Fruit fly (Drosophila melanogaster) whole organism, embryonic: Measurements from ENCODE around the gene CG31743.

Source experiments
- Bgb ChIP-seq: fragments of 200-800 bp; sonication (Bioruptor generic); IDR thresholded peaks from 2 replicates; pipeline ENCODE4 v1.3.6; 2022; ENCODE audit warnings: missing biosample characterization, missing genetic modification characterization; ENCODE audit not compliant: partially characterized antibody
- CG10147 ChIP-seq: fragments of 200-800 bp; sonication (Bioruptor generic); optimal IDR thresholded peaks from 2 replicates; lab custom pipeline; 2019; ENCODE audit warnings: missing biosample characterization, mild to moderate bottlenecking, missing genetic modification characterization, moderate library complexity
- CG10565 ChIP-seq: fragments of 200-800 bp; sonication (Bioruptor generic); optimal IDR thresholded peaks from 3 replicates; lab custom pipeline; 2016; ENCODE audit warnings: missing biosample characterization, mild to moderate bottlenecking, missing genetic modification characterization
- CG11560 ChIP-seq: fragments of 200-800 bp; sonication (Bioruptor generic); IDR thresholded peaks from 3 replicates; pipeline ENCODE4 v1.3.6; 2022; ENCODE audit warnings: missing biosample characterization, missing genetic modification characterization
- CG12391 ChIP-seq: fragments of 200-800 bp; sonication (Bioruptor generic); optimal IDR thresholded peaks from 3 replicates; lab custom pipeline; 2018; ENCODE audit warnings: missing biosample characterization, mild to moderate bottlenecking, missing genetic modification characterization, moderate library complexity
- CG13287 ChIP-seq: fragments of 200-800 bp; sonication (Bioruptor generic); IDR thresholded peaks from 2 replicates; pipeline ENCODE4 v1.3.6; 2022; ENCODE audit warnings: missing biosample characterization, missing genetic modification characterization; ENCODE audit not compliant: partially characterized antibody
- CG15011 ChIP-seq: fragments of 200-800 bp; sonication (Bioruptor generic); optimal IDR thresholded peaks from 3 replicates; lab custom pipeline; 2018; ENCODE audit warnings: missing biosample characterization, mild to moderate bottlenecking, missing genetic modification characterization
- CG1832 ChIP-seq: fragments of 200-800 bp; sonication (Bioruptor generic); optimal IDR thresholded peaks from 2 replicates; lab custom pipeline; 2017; ENCODE audit warnings: missing biosample characterization, mild to moderate bottlenecking, missing genetic modification characterization, inconsistent platforms
- CG18619 ChIP-seq: fragments of 200-800 bp; sonication (Bioruptor generic); optimal IDR thresholded peaks from 3 replicates; lab custom pipeline; 2017; ENCODE audit warnings: missing biosample characterization, mild to moderate bottlenecking, missing genetic modification characterization
- CG2116 ChIP-seq: fragments of 200-800 bp; sonication (Bioruptor generic); optimal IDR thresholded peaks from 3 replicates; lab custom pipeline; 2018; ENCODE audit warnings: missing biosample characterization, mild to moderate bottlenecking, missing genetic modification characterization
- CG2199 ChIP-seq: fragments of 200-800 bp; sonication (Bioruptor generic); IDR thresholded peaks from 3 replicates; pipeline ENCODE4 v1.3.6; 2022; ENCODE audit warnings: missing biosample characterization, missing genetic modification characterization
- CG5245 ChIP-seq: fragments of 200-800 bp; sonication (Bioruptor generic); optimal IDR thresholded peaks from 3 replicates; lab custom pipeline; 2016; ENCODE audit warnings: missing biosample characterization, missing genetic modification characterization
- CG7372 ChIP-seq: fragments of 200-800 bp; sonication (Bioruptor generic); IDR thresholded peaks from 2 replicates; pipeline ENCODE4 v1.3.6; 2022; ENCODE audit warnings: missing biosample characterization, missing genetic modification characterization
- CG7928 ChIP-seq: fragments of 200-800 bp; sonication (Bioruptor generic); optimal IDR thresholded peaks from 2 replicates; lab custom pipeline; 2017; ENCODE audit warnings: missing biosample characterization, mild to moderate bottlenecking, missing genetic modification characterization
- CTCF ChIP-seq: fragments of 200-800 bp; sonication (Bioruptor generic); optimal IDR thresholded peaks from 2 replicates; lab custom pipeline; 2017; ENCODE audit warnings: missing biosample characterization, mild to moderate bottlenecking, missing genetic modification characterization, moderate library complexity
- D19A ChIP-seq: fragments of 200-800 bp; optimal IDR thresholded peaks from 3 replicates; lab custom pipeline; 2019; ENCODE audit warnings: missing biosample characterization, mild to moderate bottlenecking, missing genetic modification characterization, moderate library complexity
- Deaf1 ChIP-seq: fragments of 200-800 bp; optimal IDR thresholded peaks from 3 replicates; lab custom pipeline; 2019; ENCODE audit warnings: missing biosample characterization, mild to moderate bottlenecking, missing genetic modification characterization, moderate library complexity
- Doc3 ChIP-seq: fragments of 200-800 bp; sonication (Bioruptor generic); IDR thresholded peaks from 3 replicates; pipeline ENCODE4 v1.3.6; 2022; ENCODE audit warnings: missing biosample characterization, missing genetic modification characterization; ENCODE audit not compliant: partially characterized antibody
- Dp ChIP-seq: fragments of 200-800 bp; sonication (Bioruptor generic); optimal IDR thresholded peaks from 2 replicates; lab custom pipeline; 2018; ENCODE audit warnings: missing biosample characterization, mild to moderate bottlenecking, missing genetic modification characterization, moderate library complexity
- Dref ChIP-seq: fragments of 200-800 bp; sonication (Bioruptor generic); IDR thresholded peaks from 2 replicates; pipeline ENCODE4 v1.3.6; 2022; ENCODE audit warnings: missing biosample characterization, missing genetic modification characterization
- Fer3 ChIP-seq: fragments of 200-800 bp; sonication (Bioruptor generic); optimal IDR thresholded peaks from 2 replicates; lab custom pipeline; 2018; ENCODE audit warnings: missing biosample characterization, mild to moderate bottlenecking, missing genetic modification characterization, moderate library complexity
- MBD-R2 ChIP-seq: fragments of 200-800 bp; sonication (Bioruptor generic); IDR thresholded peaks from 2 replicates; pipeline ENCODE4 v1.3.6; 2022; ENCODE audit warnings: missing biosample characterization, missing genetic modification characterization
- Mad ChIP-seq: fragments of 200-800 bp; sonication (Bioruptor generic); optimal IDR thresholded peaks from 2 replicates; lab custom pipeline; 2016; ENCODE audit warnings: missing biosample characterization, missing genetic modification characterization
- NC2α ChIP-seq: fragments of 200-800 bp; sonication (Bioruptor generic); optimal IDR thresholded peaks from 2 replicates; lab custom pipeline; 2016; ENCODE audit warnings: missing biosample characterization, missing genetic modification characterization
- NFAT ChIP-seq: fragments of 200-800 bp; sonication (Bioruptor generic); IDR thresholded peaks from 2 replicates; pipeline ENCODE4 v1.3.6; 2022; ENCODE audit warnings: missing biosample characterization, missing genetic modification characterization
- Nf-YB ChIP-seq: fragments of 200-800 bp; sonication (Bioruptor generic); optimal IDR thresholded peaks from 3 replicates; lab custom pipeline; 2019; ENCODE audit warnings: missing biosample characterization, mild to moderate bottlenecking, missing genetic modification characterization, moderate library complexity
- Nf-YC ChIP-seq: fragments of 200-800 bp; optimal IDR thresholded peaks from 3 replicates; lab custom pipeline; 2019; ENCODE audit warnings: missing biosample characterization, mild to moderate bottlenecking, missing genetic modification characterization, moderate library complexity
- Pdp1 ChIP-seq, 2 experiments: fragments of 200-800 bp; sonication (Bioruptor generic); optimal IDR thresholded peaks; 3 replicates each; lab custom pipeline; 2016; ENCODE audit warnings: missing biosample characterization in 2 of 2, missing genetic modification characterization in 2 of 2, mild to moderate bottlenecking in 1 of 2, moderate library complexity in 1 of 2
- Sin3A ChIP-seq: fragments of >200 bp; optimal IDR thresholded peaks from 2 replicates; lab custom pipeline; 2018
- TFAM ChIP-seq: fragments of 200-800 bp; sonication (Bioruptor generic); optimal IDR thresholded peaks from 2 replicates; lab custom pipeline; 2017; ENCODE audit warnings: missing biosample characterization, missing genetic modification characterization, inconsistent platforms
- Xrp1 ChIP-seq: fragments of 200-800 bp; sonication (Bioruptor generic); IDR thresholded peaks from 2 replicates; pipeline ENCODE4 v1.3.6; 2022; ENCODE audit warnings: missing biosample characterization, missing genetic modification characterization
- ase ChIP-seq: fragments of 200-800 bp; sonication (Bioruptor generic); IDR thresholded peaks from 3 replicates; pipeline ENCODE4 v1.3.6; 2022; ENCODE audit warnings: missing biosample characterization, missing genetic modification characterization
- az2 ChIP-seq: fragments of 200-800 bp; sonication (Bioruptor generic); optimal IDR thresholded peaks from 3 replicates; lab custom pipeline; 2016; ENCODE audit warnings: missing biosample characterization, missing genetic modification characterization
- bab2 ChIP-seq: fragments of 200-800 bp; sonication (Bioruptor generic); optimal IDR thresholded peaks from 2 replicates; lab custom pipeline; 2016; ENCODE audit warnings: missing biosample characterization, missing genetic modification characterization
- chinmo ChIP-seq: fragments of 200-800 bp; sonication (Bioruptor generic); IDR thresholded peaks from 4 replicates; pipeline ENCODE4 v1.3.6; 2022; ENCODE audit warnings: missing biosample characterization, missing genetic modification characterization; ENCODE audit not compliant: partially characterized antibody
- ci ChIP-seq: fragments of 200-800 bp; sonication (Bioruptor generic); IDR thresholded peaks from 3 replicates; pipeline ENCODE4 v1.3.6; 2022; ENCODE audit warnings: missing biosample characterization, missing genetic modification characterization
- dan ChIP-seq: fragments of 200-800 bp; sonication (Bioruptor generic); IDR thresholded peaks from 2 replicates; pipeline ENCODE4 v1.3.6; 2022; ENCODE audit warnings: missing biosample characterization, missing genetic modification characterization
- gcm2 ChIP-seq: fragments of 200-800 bp; sonication (Bioruptor generic); optimal IDR thresholded peaks from 2 replicates; lab custom pipeline; 2016; ENCODE audit warnings: missing biosample characterization, missing genetic modification characterization
- gro ChIP-seq: fragments of 200-800 bp; sonication (Bioruptor generic); optimal IDR thresholded peaks from 2 replicates; lab custom pipeline; 2016; ENCODE audit warnings: missing biosample characterization, missing genetic modification characterization
- jing ChIP-seq: fragments of 200-800 bp; sonication (Bioruptor generic); optimal IDR thresholded peaks from 2 replicates; lab custom pipeline; 2018; ENCODE audit warnings: missing biosample characterization, mild to moderate bottlenecking, missing genetic modification characterization
- kah ChIP-seq: fragments of 200-800 bp; sonication (Bioruptor generic); optimal IDR thresholded peaks from 2 replicates; lab custom pipeline; 2018; ENCODE audit warnings: missing biosample characterization, mild to moderate bottlenecking, missing genetic modification characterization
- lmd ChIP-seq: fragments of 200-800 bp; sonication (Bioruptor generic); IDR thresholded peaks from 2 replicates; pipeline ENCODE4 v1.3.6; 2022; ENCODE audit warnings: missing biosample characterization, missing genetic modification characterization
- mld ChIP-seq: fragments of 200-800 bp; sonication (Bioruptor generic); IDR thresholded peaks from 3 replicates; pipeline ENCODE4 v1.3.6; 2022; ENCODE audit warnings: missing biosample characterization, missing genetic modification characterization; ENCODE audit not compliant: partially characterized antibody
- p53 ChIP-seq: fragments of 200-800 bp; sonication (Bioruptor generic); optimal IDR thresholded peaks from 2 replicates; lab custom pipeline; 2016; ENCODE audit warnings: missing biosample characterization, missing genetic modification characterization
- sd ChIP-seq: fragments of 200-800 bp; sonication (Bioruptor generic); optimal IDR thresholded peaks from 3 replicates; lab custom pipeline; 2018; ENCODE audit warnings: missing biosample characterization, mild to moderate bottlenecking, missing genetic modification characterization, moderate library complexity
- so ChIP-seq: fragments of 200-800 bp; sonication (Bioruptor generic); IDR thresholded peaks from 3 replicates; pipeline ENCODE4 v1.3.6; 2022; ENCODE audit warnings: missing biosample characterization, missing genetic modification characterization
- stwl ChIP-seq: fragments of 200-800 bp; sonication (Bioruptor generic); optimal IDR thresholded peaks from 3 replicates; lab custom pipeline; 2018; ENCODE audit warnings: missing biosample characterization, mild to moderate bottlenecking, missing genetic modification characterization, moderate library complexity
- sug ChIP-seq: fragments of 200-800 bp; optimal IDR thresholded peaks from 2 replicates; lab custom pipeline; 2019; ENCODE audit warnings: missing biosample characterization, mild to moderate bottlenecking, missing genetic modification characterization, moderate library complexity
- tgo ChIP-seq: fragments of 200-800 bp; sonication (Bioruptor generic); IDR thresholded peaks from 3 replicates; pipeline ENCODE4 v1.3.6; 2022; ENCODE audit warnings: missing biosample characterization, missing genetic modification characterization
- tll ChIP-seq, 2 experiments: fragments of 200-800 bp in 1 of 2; fragments of >200 bp in 1 of 2; sonication (Bioruptor generic) in 1 of 2; optimal IDR thresholded peaks; 2 replicates each; lab custom pipeline; 2017 to 2019; ENCODE audit warnings: missing biosample characterization in 2 of 2, missing genetic modification characterization in 2 of 2, mild to moderate bottlenecking in 1 of 2, moderate library complexity in 1 of 2

The CG31743 gene

dm6 chr2L:16874924-16875323, 4.4 kb upstream of the CG31743 start (continued):
- peak; percentile 74; the same call in 1 of the 4 replicates for TF ChIP-seq chinmo

- no peak for TF ChIP-seq CG11560
- no peak for TF ChIP-seq Doc3 (GFP tag; lab: Robert Waterston, UW)
- no peak for TF ChIP-seq so (GFP tag; lab: Robert Waterston, UW)
- 0 out of 2 replicates have a peak, but pooled peaks have one; percentile 10 for TF ChIP-seq lmd (GFP tag; lab: Robert Waterston, UW)
- TF ChIP-seq CG2199 (GFP tag; lab: Robert Waterston, UW) = no peak
- no peak for TF ChIP-seq sug (tag; lab: Kevin White, UChicago)
- TF ChIP-seq jing (GFP tag; lab: Kevin White, UChicago) = no peak
- TF ChIP-seq CG10147 (GFP tag; lab: Kevin White, UChicago) = no peak
- TF ChIP-seq MBD-R2 (GFP tag; lab: Robert Waterston, UW) = no peak
- no peak for TF ChIP-seq D19A
- TF ChIP-seq NFAT (GFP tag; lab: Robert Waterston, UW) = no peak
- TF ChIP-seq CG18619 (GFP tag; lab: Kevin White, UChicago) = no peak
- no peak for TF ChIP-seq CG2116 (GFP tag; lab: Kevin White, UChicago)
- no peak for TF ChIP-seq Fer3 (tag; lab: Kevin White, UChicago)
- peak; percentile 86 for TF ChIP-seq sd (tag; lab: Kevin White, UChicago)
- no peak for TF ChIP-seq gcm2
- peak; percentile 44 for TF ChIP-seq gro (GFP tag; lab: Kevin White, UChicago)
- TF ChIP-seq tll (GFP tag; optimal IDR thresholded peaks at IDR 0.05; lab: Kevin White, UChicago) = no peak
- peak; percentile 76 for TF ChIP-seq CTCF
- TF ChIP-seq kah = no peak
- TF ChIP-seq mld (GFP tag; lab: Robert Waterston, UW) = 0 out of 3 replicates have a peak, but pooled peaks have one; percentile 32
- no peak for TF ChIP-seq p53 (GFP tag; lab: Kevin White, UChicago)
- no peak for TF ChIP-seq az2 (GFP tag; lab: Kevin White, UChicago)
- TF ChIP-seq CG10565 (GFP tag; lab: Kevin White, UChicago) = no peak
- no peak for TF ChIP-seq Bgb (GFP tag; lab: Robert Waterston, UW)
- TF ChIP-seq tgo (GFP tag; lab: Robert Waterston, UW) = no peak
- peak in 1 of 2 experiments; percentile 85 for TF ChIP-seq Pdp1 (GFP tag; optimal IDR thresholded peaks at IDR 0.05; lab: Kevin White, UChicago)
- no peak for TF ChIP-seq CG7928 (GFP tag; lab: Kevin White, UChicago)
- no peak for TF ChIP-seq CG12391 (tag; lab: Kevin White, UChicago)
- no peak for TF ChIP-seq ase
- no peak for TF ChIP-seq Xrp1 (GFP tag; lab: Robert Waterston, UW)
- no peak for TF ChIP-seq NC2α (GFP tag; lab: Kevin White, UChicago)
These were observed 2.8 kb upstream of the CG31743 start for dm6 chr2L:16876555-16876954.

dm6 chr2L:16877678-16878077, 1.6 kb upstream of the CG31743 start:
- TF ChIP-seq stwl (tag; lab: Kevin White, UChicago) (no peak), Nf-YC (tag; lab: Kevin White, UChicago) (peak; percentile 92), TFAM (no peak), CG7372 (GFP tag; lab: Robert Waterston, UW) (peak; percentile 72), CG1832 (GFP tag; lab: Kevin White, UChicago) (peak; percentile 6), CG5245 (GFP tag; lab: Kevin White, UChicago) (no peak), CG13287 (GFP tag; lab: Robert Waterston, UW) (no peak), CG15011 (GFP tag; lab: Kevin White, UChicago) (no peak), ci (GFP tag; lab: Robert Waterston, UW) (0 out of 3 replicates have a peak, but pooled peaks have one; percentile 8), bab2 (GFP tag; lab: Kevin White, UChicago) (no peak), CG2116 (GFP tag; lab: Kevin White, UChicago) (no peak), Nf-YB (GFP tag; lab: Kevin White, UChicago) (peak; percentile 53), Dref (GFP tag; lab: Robert Waterston, UW) (0 out of 2 replicates have a peak, but pooled peaks have one; percentile 19), Deaf1 (peak; percentile 68), Mad (GFP tag; lab: Kevin White, UChicago) (no peak), Dp (GFP tag; lab: Kevin White, UChicago) (no peak), dan (GFP tag; lab: Robert Waterston, UW) (no peak), Sin3A (no peak)
